Fruit fly (Drosophila melanogaster) whole organism, embryonic: Measurements from ENCODE around the gene CG17472.

ENCODE experiments used
- ATbp ChIP-seq: fragments of 200-800 bp; sonication (Bioruptor generic); optimal IDR thresholded peaks from 2 replicates; lab custom pipeline; 2017; ENCODE audit warnings: missing biosample characterization, mild to moderate bottlenecking, missing genetic modification characterization, missing genetic modification reagents
- CG10147 ChIP-seq: fragments of 200-800 bp; sonication (Bioruptor generic); optimal IDR thresholded peaks from 2 replicates; lab custom pipeline; 2019; ENCODE audit warnings: missing biosample characterization, mild to moderate bottlenecking, missing genetic modification characterization, moderate library complexity
- CG10366 ChIP-seq: fragments of 200-800 bp; sonication (Bioruptor generic); IDR thresholded peaks from 2 replicates; pipeline ENCODE4 v1.3.6; 2022; ENCODE audit warnings: missing biosample characterization, missing genetic modification characterization
- CG10431 ChIP-seq: fragments of 200-800 bp; sonication (Bioruptor generic); optimal IDR thresholded peaks from 3 replicates; lab custom pipeline; 2018; ENCODE audit warnings: missing biosample characterization, mild to moderate bottlenecking, missing genetic modification characterization
- CG10462 ChIP-seq: fragments of 200-800 bp; sonication (Bioruptor generic); optimal IDR thresholded peaks from 2 replicates; lab custom pipeline; 2016; ENCODE audit warnings: missing biosample characterization, missing genetic modification characterization
- CG1233 ChIP-seq: fragments of 200-800 bp; sonication (Bioruptor generic); optimal IDR thresholded peaks from 4 replicates; lab custom pipeline; 2018; ENCODE audit warnings: missing biosample characterization, mild to moderate bottlenecking, missing genetic modification characterization
- CG13296 ChIP-seq: fragments of 200-800 bp; sonication (Bioruptor generic); optimal IDR thresholded peaks from 3 replicates; lab custom pipeline; 2018; ENCODE audit warnings: missing biosample characterization, mild to moderate bottlenecking, missing genetic modification characterization
- CG14860 ChIP-seq: fragments of 200-800 bp; sonication (Bioruptor generic); IDR thresholded peaks from 3 replicates; pipeline ENCODE4 v1.3.6; 2022; ENCODE audit warnings: missing biosample characterization, missing genetic modification characterization; ENCODE audit not compliant: partially characterized antibody
- CG1529 ChIP-seq: fragments of 200-800 bp; sonication (Bioruptor generic); optimal IDR thresholded peaks from 3 replicates; lab custom pipeline; 2018; ENCODE audit warnings: missing biosample characterization, missing genetic modification characterization
- CG16813 ChIP-seq: fragments of 200-800 bp; sonication (Bioruptor generic); IDR thresholded peaks from 3 replicates; pipeline ENCODE4 v1.3.6; 2022; ENCODE audit warnings: missing biosample characterization, missing genetic modification characterization; ENCODE audit not compliant: partially characterized antibody
- CG18011 ChIP-seq: fragments of 200-800 bp; sonication (Bioruptor generic); optimal IDR thresholded peaks from 2 replicates; lab custom pipeline; 2017; ENCODE audit warnings: missing biosample characterization, missing genetic modification characterization, mild to moderate bottlenecking, moderate library complexity, missing genotype
- CG18599 ChIP-seq: fragments of 200-800 bp; sonication (Bioruptor generic); optimal IDR thresholded peaks from 3 replicates; lab custom pipeline; 2017; ENCODE audit warnings: missing biosample characterization, missing genetic modification characterization, mild to moderate bottlenecking, moderate library complexity, missing genetic modification reagents
- CG2116 ChIP-seq: fragments of 200-800 bp; sonication (Bioruptor generic); optimal IDR thresholded peaks from 3 replicates; lab custom pipeline; 2018; ENCODE audit warnings: missing biosample characterization, mild to moderate bottlenecking, missing genetic modification characterization
- CG31441 ChIP-seq: fragments of 200-800 bp; sonication (Bioruptor generic); IDR thresholded peaks from 2 replicates; pipeline ENCODE4 v1.3.6; 2022; ENCODE audit warnings: missing biosample characterization, missing genetic modification characterization
- CG42726 ChIP-seq: fragments of 200-800 bp; sonication (Bioruptor generic); IDR thresholded peaks from 2 replicates; pipeline ENCODE4 v1.3.6; 2022; ENCODE audit warnings: missing biosample characterization, missing genetic modification characterization; ENCODE audit not compliant: partially characterized antibody
- CG9215 ChIP-seq: fragments of 200-800 bp; sonication (Bioruptor generic); IDR thresholded peaks from 2 replicates; pipeline ENCODE4 v1.3.6; 2022; ENCODE audit warnings: missing biosample characterization, missing genetic modification characterization
- CG9727 ChIP-seq: fragments of 200-800 bp; sonication (Bioruptor generic); optimal IDR thresholded peaks from 3 replicates; lab custom pipeline; 2017; ENCODE audit warnings: missing biosample characterization, mild to moderate bottlenecking, missing genetic modification characterization
- CG9932 ChIP-seq: fragments of 200-800 bp; sonication (Bioruptor generic); IDR thresholded peaks from 2 replicates; pipeline ENCODE4 v1.3.6; 2022; ENCODE audit warnings: missing biosample characterization, missing genetic modification characterization
- D19B ChIP-seq: fragments of 200-800 bp; sonication (Bioruptor generic); optimal IDR thresholded peaks from 2 replicates; lab custom pipeline; 2017; ENCODE audit warnings: missing biosample characterization, mild to moderate bottlenecking, missing genetic modification characterization
- Dref ChIP-seq: fragments of 200-800 bp; sonication (Bioruptor generic); IDR thresholded peaks from 2 replicates; pipeline ENCODE4 v1.3.6; 2022; ENCODE audit warnings: missing biosample characterization, missing genetic modification characterization
- Hand ChIP-seq: fragments of 200-800 bp; sonication (Bioruptor generic); optimal IDR thresholded peaks from 2 replicates; lab custom pipeline; 2017; ENCODE audit warnings: mild to moderate bottlenecking, missing biosample characterization, missing genetic modification reagents, missing genetic modification characterization
- Hr3 ChIP-seq: fragments of 200-800 bp; sonication (Bioruptor generic); optimal IDR thresholded peaks from 3 replicates; lab custom pipeline; 2016; ENCODE audit warnings: missing biosample characterization, missing genetic modification characterization
- Hr78 ChIP-seq, 2 experiments: fragments of 200-800 bp in 1 of 2; fragments of >200 bp in 1 of 2; sonication (Bioruptor generic) in 1 of 2; optimal IDR thresholded peaks; 2 replicates each; lab custom pipeline; 2017 to 2019; ENCODE audit warnings: missing biosample characterization in 2 of 2, missing genetic modification characterization in 2 of 2, mild to moderate bottlenecking in 1 of 2, moderate library complexity in 1 of 2
- MESR4 ChIP-seq: fragments of 200-800 bp; sonication (Bioruptor generic); optimal IDR thresholded peaks from 2 replicates; lab custom pipeline; 2018; ENCODE audit warnings: missing biosample characterization, mild to moderate bottlenecking, missing genetic modification characterization, moderate library complexity
- NFAT ChIP-seq: fragments of 200-800 bp; sonication (Bioruptor generic); IDR thresholded peaks from 2 replicates; pipeline ENCODE4 v1.3.6; 2022; ENCODE audit warnings: missing biosample characterization, missing genetic modification characterization
- Neu2 ChIP-seq: fragments of 200-800 bp; sonication (Bioruptor generic); optimal IDR thresholded peaks from 3 replicates; lab custom pipeline; 2016; ENCODE audit warnings: missing biosample characterization, missing genetic modification characterization, borderline replicate concordance
- Nf-YC ChIP-seq: fragments of 200-800 bp; optimal IDR thresholded peaks from 3 replicates; lab custom pipeline; 2019; ENCODE audit warnings: missing biosample characterization, mild to moderate bottlenecking, missing genetic modification characterization, moderate library complexity
- Side ChIP-seq: fragments of 200-800 bp; sonication (Bioruptor generic); optimal IDR thresholded peaks from 2 replicates; lab custom pipeline; 2016; ENCODE audit warnings: missing biosample characterization, missing genetic modification characterization
- Sin3A ChIP-seq: fragments of >200 bp; optimal IDR thresholded peaks from 2 replicates; lab custom pipeline; 2018
- Six4 ChIP-seq: fragments of 200-800 bp; sonication (Bioruptor generic); optimal IDR thresholded peaks from 2 replicates; lab custom pipeline; 2016; ENCODE audit warnings: missing biosample characterization, missing genetic modification characterization
- Spps ChIP-seq: fragments of 200-800 bp; sonication (Bioruptor generic); optimal IDR thresholded peaks from 2 replicates; lab custom pipeline; 2018; ENCODE audit warnings: missing biosample characterization, mild to moderate bottlenecking, missing genetic modification characterization
- bigmax ChIP-seq: fragments of 200-800 bp; sonication (Bioruptor generic); optimal IDR thresholded peaks from 2 replicates; lab custom pipeline; 2018; ENCODE audit warnings: missing biosample characterization, mild to moderate bottlenecking, missing genetic modification characterization
- caup ChIP-seq: fragments of 200-800 bp; sonication (Bioruptor generic); optimal IDR thresholded peaks from 3 replicates; lab custom pipeline; 2017; ENCODE audit warnings: missing biosample characterization, mild to moderate bottlenecking, missing genetic modification characterization, moderate library complexity; ENCODE audit not compliant: severe bottlenecking
- crc ChIP-seq: fragments of 200-800 bp; sonication (Bioruptor generic); optimal IDR thresholded peaks from 2 replicates; lab custom pipeline; 2016; ENCODE audit warnings: missing biosample characterization, missing genetic modification characterization
- dm ChIP-seq: fragments of 200-800 bp; sonication (Bioruptor generic); optimal IDR thresholded peaks from 3 replicates; lab custom pipeline; 2016; ENCODE audit warnings: missing biosample characterization, missing genetic modification characterization
- emc ChIP-seq: fragments of 200-800 bp; sonication (Bioruptor generic); optimal IDR thresholded peaks from 2 replicates; lab custom pipeline; 2016; ENCODE audit warnings: missing biosample characterization, missing genetic modification characterization
- fd96Cb ChIP-seq: fragments of 200-800 bp; sonication (Bioruptor generic); optimal IDR thresholded peaks from 2 replicates; lab custom pipeline; 2018; ENCODE audit warnings: missing biosample characterization, mild to moderate bottlenecking, missing genetic modification characterization, moderate library complexity
- knrl ChIP-seq: fragments of 200-800 bp; sonication (Bioruptor generic); IDR thresholded peaks from 3 replicates; pipeline ENCODE4 v1.3.6; 2022; ENCODE audit warnings: missing biosample characterization, missing genetic modification characterization; ENCODE audit not compliant: partially characterized antibody
- lab ChIP-seq: fragments of 200-800 bp; sonication (Bioruptor generic); optimal IDR thresholded peaks from 3 replicates; lab custom pipeline; 2017; ENCODE audit warnings: missing biosample characterization, missing genetic modification characterization, mild to moderate bottlenecking, moderate library complexity, missing genetic modification reagents
- lola ChIP-seq, 3 experiments: fragments of >200 bp in 2 of 3; fragments of 200-800 bp in 1 of 3; sonication (Bioruptor generic) in 1 of 3; optimal IDR thresholded peaks; 2 replicates each; lab custom pipeline; 2017 to 2019; ENCODE audit warnings: missing biosample characterization in 3 of 3, missing genetic modification characterization in 3 of 3, mild to moderate bottlenecking in 1 of 3, moderate library complexity in 1 of 3
- nerfin-1 ChIP-seq: fragments of 200-800 bp; sonication (Bioruptor generic); optimal IDR thresholded peaks from 3 replicates; lab custom pipeline; 2019; ENCODE audit warnings: missing biosample characterization, mild to moderate bottlenecking, missing genetic modification characterization, moderate library complexity
- odd ChIP-seq: fragments of 200-800 bp; sonication (Bioruptor generic); optimal IDR thresholded peaks from 2 replicates; lab custom pipeline; 2017; ENCODE audit warnings: missing biosample characterization, mild to moderate bottlenecking, missing genetic modification characterization
- onecut ChIP-seq: fragments of 200-800 bp; sonication (Bioruptor generic); IDR thresholded peaks from 2 replicates; pipeline ENCODE4 v1.3.6; 2022; ENCODE audit warnings: missing biosample characterization, missing genetic modification characterization
- pb ChIP-seq: fragments of 200-800 bp; sonication (Bioruptor generic); optimal IDR thresholded peaks from 3 replicates; lab custom pipeline; 2016; ENCODE audit warnings: missing biosample characterization, missing genetic modification characterization
- pnt ChIP-seq: fragments of 200-800 bp; sonication (Bioruptor generic); optimal IDR thresholded peaks from 3 replicates; lab custom pipeline; 2016; ENCODE audit warnings: missing biosample characterization, missing genetic modification characterization
- scrt ChIP-seq: fragments of 200-800 bp; sonication (Bioruptor generic); optimal IDR thresholded peaks from 2 replicates; lab custom pipeline; 2018; ENCODE audit warnings: missing biosample characterization, mild to moderate bottlenecking, missing genetic modification characterization, moderate library complexity
- sens ChIP-seq: fragments of 200-800 bp; sonication (Bioruptor generic); peaks from one replicate; lab custom pipeline; 2016; ENCODE audit warnings: missing biosample characterization, missing genetic modification characterization
- stwl ChIP-seq: fragments of 200-800 bp; sonication (Bioruptor generic); optimal IDR thresholded peaks from 3 replicates; lab custom pipeline; 2018; ENCODE audit warnings: missing biosample characterization, mild to moderate bottlenecking, missing genetic modification characterization, moderate library complexity
- tgo ChIP-seq: fragments of 200-800 bp; sonication (Bioruptor generic); IDR thresholded peaks from 3 replicates; pipeline ENCODE4 v1.3.6; 2022; ENCODE audit warnings: missing biosample characterization, missing genetic modification characterization
- unpg ChIP-seq: fragments of 200-800 bp; sonication (Bioruptor generic); optimal IDR thresholded peaks from 3 replicates; lab custom pipeline; 2018; ENCODE audit warnings: missing biosample characterization, mild to moderate bottlenecking, missing genetic modification characterization, moderate library complexity

Gene CG17472

dm6 chr2L:20649891-20650290, 15.6 kb downstream of the CG17472 start, which contains the start of gene CG2611 (continued):
- peak; percentile 15 for TF ChIP-seq stwl
- TF ChIP-seq Six4, result peak; percentile 28
- TF ChIP-seq tgo, result peak; percentile 42; the same call in 1 of the 3 replicates
- no peak for TF ChIP-seq CG1529 (GFP tag; lab: Kevin White, UChicago)
- TF ChIP-seq Spps (tag; lab: Kevin White, UChicago), result no peak
- peak; percentile 31 for TF ChIP-seq Side
- TF ChIP-seq CG10462 (GFP tag; lab: Kevin White, UChicago), result peak; percentile 12
- TF ChIP-seq Dref (GFP tag; lab: Robert Waterston, UW), result no peak
- no peak for TF ChIP-seq emc (GFP tag; lab: Kevin White, UChicago)
- peak; percentile 37 for TF ChIP-seq dm (GFP tag; lab: Kevin White, UChicago)
- TF ChIP-seq Hr78 (GFP tag; optimal IDR thresholded peaks at IDR 0.05; lab: Kevin White, UChicago), result no peak
- peak; percentile 28; the same call in 1 of the 2 replicates for TF ChIP-seq onecut (GFP tag; lab: Robert Waterston, UW)
- no peak for TF ChIP-seq scrt
- peak; percentile 8 for TF ChIP-seq fd96Cb (tag; lab: Kevin White, UChicago)
- peak; percentile 8 for TF ChIP-seq CG9727 (GFP tag; lab: Kevin White, UChicago)
- TF ChIP-seq Nf-YC (tag; lab: Kevin White, UChicago), result no peak
- TF ChIP-seq CG18599 (GFP tag; lab: Kevin White, UChicago), result no peak
- no peak for TF ChIP-seq pb (GFP tag; lab: Kevin White, UChicago)
- no peak for TF ChIP-seq odd (GFP tag; lab: Kevin White, UChicago)
- peak; percentile 12 for TF ChIP-seq caup (GFP tag; lab: Kevin White, UChicago)
- TF ChIP-seq CG13296 (GFP tag; lab: Kevin White, UChicago), result peak; percentile 36
- peak; percentile 50; the same call in 1 of the 2 replicates for TF ChIP-seq CG10366
- peak; percentile 19 for TF ChIP-seq CG2116 (GFP tag; lab: Kevin White, UChicago)
- TF ChIP-seq CG10147 (GFP tag; lab: Kevin White, UChicago), result peak; percentile 32
- peak; percentile 37 for TF ChIP-seq Hr3 (GFP tag; lab: Kevin White, UChicago)
- no peak for TF ChIP-seq nerfin-1 (tag; lab: Kevin White, UChicago)
- no peak for TF ChIP-seq unpg
- TF ChIP-seq ATbp (GFP tag; lab: Kevin White, UChicago), result no peak
- TF ChIP-seq CG14860 (GFP tag; lab: Robert Waterston, UW), result no peak
- TF ChIP-seq bigmax, result no peak
- TF ChIP-seq Neu2 (GFP tag; lab: Kevin White, UChicago), result peak; percentile 3
- peak; percentile 26 for TF ChIP-seq Sin3A (lab: Kevin White, UChicago)
- TF ChIP-seq CG10431 (GFP tag; lab: Kevin White, UChicago), result no peak
- no peak for TF ChIP-seq CG42726
- 0 out of 3 replicates have a peak, but pooled peaks have one; percentile 6 for TF ChIP-seq CG16813 (GFP tag; lab: Robert Waterston, UW)
- TF ChIP-seq CG9215 (GFP tag; lab: Robert Waterston, UW), result no peak; the same call in 1 of the 2 replicates
- TF ChIP-seq CG9932 (GFP tag; lab: Robert Waterston, UW), result peak; percentile 73
- TF ChIP-seq pnt (GFP tag; lab: Kevin White, UChicago), result no peak
- TF ChIP-seq CG31441 (GFP tag; lab: Robert Waterston, UW), result no peak
- peak; percentile 22 for TF ChIP-seq Hand (GFP tag; lab: Kevin White, UChicago)
- TF ChIP-seq CG1233 (GFP tag; lab: Kevin White, UChicago), result peak; percentile 40
- no peak for TF ChIP-seq NFAT
- 0 out of 3 replicates have a peak, but pooled peaks have one; percentile 34 for TF ChIP-seq knrl (GFP tag; lab: Robert Waterston, UW)
- peak; percentile 93 for TF ChIP-seq sens
- no peak for TF ChIP-seq lab (GFP tag; lab: Kevin White, UChicago)
- TF ChIP-seq MESR4 (GFP tag; lab: Kevin White, UChicago), result peak; percentile 29
- no peak for TF ChIP-seq D19B (GFP tag; lab: Kevin White, UChicago)
- TF ChIP-seq CG18011 (GFP tag; lab: Kevin White, UChicago), result peak; percentile 16
- TF ChIP-seq crc (GFP tag; lab: Kevin White, UChicago), result no peak
- peak in 1 of 3 experiments; percentile 35 for TF ChIP-seq lola (GFP tag; optimal IDR thresholded peaks at IDR 0.05; lab: Kevin White, UChicago)
